Fruit fly (Drosophila melanogaster) whole organism, embryonic: ENCODE measurements around the gene Ogdh.

Experiments
- ATbp ChIP-seq: fragments of 200-800 bp; sonication (Bioruptor generic); optimal IDR thresholded peaks from 2 replicates; lab custom pipeline; 2017; ENCODE audit warnings: missing biosample characterization, mild to moderate bottlenecking, missing genetic modification characterization, missing genetic modification reagents
- Antp ChIP-seq: fragments of 200-800 bp; sonication (Bioruptor generic); optimal IDR thresholded peaks from 3 replicates; lab custom pipeline; 2016; ENCODE audit warnings: missing biosample characterization, missing genetic modification characterization
- Atf6 ChIP-seq: fragments of 200-800 bp; sonication (Bioruptor generic); IDR thresholded peaks from 2 replicates; pipeline ENCODE4 v1.3.6; 2022; ENCODE audit warnings: missing biosample characterization, missing genetic modification characterization
- B-H2 ChIP-seq: fragments of 200-800 bp; sonication (Bioruptor generic); optimal IDR thresholded peaks from 2 replicates; lab custom pipeline; 2018; ENCODE audit warnings: missing biosample characterization, mild to moderate bottlenecking, missing genetic modification characterization
- CG11696 ChIP-seq: fragments of 200-800 bp; sonication (Bioruptor generic); IDR thresholded peaks from 2 replicates; pipeline ENCODE4 v1.3.6; 2022; ENCODE audit warnings: missing biosample characterization, missing genetic modification characterization
- CG12071 ChIP-seq: fragments of 200-800 bp; sonication (Bioruptor generic); optimal IDR thresholded peaks from 3 replicates; lab custom pipeline; 2018; ENCODE audit warnings: missing biosample characterization, mild to moderate bottlenecking, missing genetic modification characterization
- CG12299 ChIP-seq: fragments of 200-800 bp; sonication (Bioruptor generic); optimal IDR thresholded peaks from 2 replicates; lab custom pipeline; 2018; ENCODE audit warnings: missing biosample characterization, mild to moderate bottlenecking, missing genetic modification characterization
- CG12391 ChIP-seq: fragments of 200-800 bp; sonication (Bioruptor generic); optimal IDR thresholded peaks from 3 replicates; lab custom pipeline; 2018; ENCODE audit warnings: missing biosample characterization, mild to moderate bottlenecking, missing genetic modification characterization, moderate library complexity
- CG12744 ChIP-seq: fragments of 200-800 bp; sonication (Bioruptor generic); optimal IDR thresholded peaks from 2 replicates; lab custom pipeline; 2016; ENCODE audit warnings: missing biosample characterization, missing genetic modification characterization
- CG13296 ChIP-seq: fragments of 200-800 bp; sonication (Bioruptor generic); optimal IDR thresholded peaks from 3 replicates; lab custom pipeline; 2018; ENCODE audit warnings: missing biosample characterization, mild to moderate bottlenecking, missing genetic modification characterization
- CG13624 ChIP-seq: fragments of 200-800 bp; sonication (Bioruptor generic); optimal IDR thresholded peaks from 2 replicates; lab custom pipeline; 2016; ENCODE audit warnings: missing biosample characterization, missing genetic modification characterization
- CG13894 ChIP-seq: fragments of 200-800 bp; sonication (Bioruptor generic); optimal IDR thresholded peaks from 3 replicates; lab custom pipeline; 2018; ENCODE audit warnings: missing biosample characterization, mild to moderate bottlenecking, missing genetic modification characterization, moderate library complexity
- CG17328 ChIP-seq: fragments of 200-800 bp; sonication (Bioruptor generic); IDR thresholded peaks from 2 replicates; pipeline ENCODE4 v1.3.6; 2022; ENCODE audit warnings: missing biosample characterization, missing genetic modification characterization
- CG31441 ChIP-seq: fragments of 200-800 bp; sonication (Bioruptor generic); IDR thresholded peaks from 2 replicates; pipeline ENCODE4 v1.3.6; 2022; ENCODE audit warnings: missing biosample characterization, missing genetic modification characterization
- CG32532 ChIP-seq: fragments of 200-800 bp; sonication (Bioruptor generic); IDR thresholded peaks from 2 replicates; pipeline ENCODE4 v1.3.6; 2022; ENCODE audit warnings: missing biosample characterization, missing genetic modification characterization
- CG32767 ChIP-seq: fragments of 200-800 bp; sonication (Bioruptor generic); IDR thresholded peaks from 2 replicates; pipeline ENCODE4 v1.3.6; 2022; ENCODE audit warnings: missing biosample characterization, missing genetic modification characterization
- CG3281 ChIP-seq: fragments of 200-800 bp; sonication (Bioruptor generic); optimal IDR thresholded peaks from 3 replicates; lab custom pipeline; 2017; ENCODE audit warnings: missing biosample characterization, mild to moderate bottlenecking, missing genetic modification characterization
- CG3726 ChIP-seq: fragments of 200-800 bp; sonication (Bioruptor generic); IDR thresholded peaks from 3 replicates; pipeline ENCODE4, ENCODE4 v1.3.6; 2022; ENCODE audit warnings: missing biosample characterization, missing genetic modification characterization
- CG4328 ChIP-seq: fragments of 200-800 bp; sonication (Bioruptor generic); optimal IDR thresholded peaks from 3 replicates; lab custom pipeline; 2017; ENCODE audit warnings: missing biosample characterization, missing genetic modification reagents, missing genetic modification characterization
- CG4617 ChIP-seq: fragments of 200-800 bp; sonication (Bioruptor generic); optimal IDR thresholded peaks from 3 replicates; lab custom pipeline; 2016; ENCODE audit warnings: missing biosample characterization, missing genetic modification characterization, borderline replicate concordance
- CG6813 ChIP-seq: fragments of 200-800 bp; sonication (Bioruptor generic); optimal IDR thresholded peaks from 2 replicates; lab custom pipeline; 2017; ENCODE audit warnings: missing biosample characterization, missing genetic modification characterization, mild to moderate bottlenecking, moderate library complexity, missing genetic modification reagents
- CG7357 ChIP-seq: fragments of 200-800 bp; sonication (Bioruptor generic); IDR thresholded peaks from 3 replicates; pipeline ENCODE4 v1.3.6; 2022; ENCODE audit warnings: missing biosample characterization, missing genetic modification characterization
- CG8089 ChIP-seq: fragments of 200-800 bp; sonication (Bioruptor generic); optimal IDR thresholded peaks from 3 replicates; lab custom pipeline; 2016; ENCODE audit warnings: missing biosample characterization, missing genetic modification characterization
- CG8281 ChIP-seq: fragments of 200-800 bp; sonication (Bioruptor generic); optimal IDR thresholded peaks from 2 replicates; lab custom pipeline; 2018; ENCODE audit warnings: missing biosample characterization, mild to moderate bottlenecking, missing genetic modification characterization, moderate library complexity
- CG9817 ChIP-seq: fragments of 200-800 bp; sonication (Bioruptor generic); optimal IDR thresholded peaks from 2 replicates; lab custom pipeline; 2018; ENCODE audit warnings: missing biosample characterization, mild to moderate bottlenecking, missing genetic modification characterization, moderate library complexity
- Camta ChIP-seq: fragments of 200-800 bp; sonication (Bioruptor generic); optimal IDR thresholded peaks from 2 replicates; lab custom pipeline; 2016; ENCODE audit warnings: missing biosample characterization, missing genetic modification characterization
- Chrac-16 ChIP-seq: fragments of 200-800 bp; sonication (Bioruptor generic); optimal IDR thresholded peaks from 3 replicates; lab custom pipeline; 2016; ENCODE audit warnings: missing biosample characterization, missing genetic modification characterization
- CoRest ChIP-seq: fragments of 200-800 bp; sonication (Bioruptor generic); optimal IDR thresholded peaks from 3 replicates; lab custom pipeline; 2018; ENCODE audit warnings: missing biosample characterization, mild to moderate bottlenecking, missing genetic modification characterization, moderate library complexity
- Drgx ChIP-seq: fragments of 200-800 bp; sonication (Bioruptor generic); IDR thresholded peaks from 2 replicates; pipeline ENCODE4 v1.3.6; 2022; ENCODE audit warnings: missing biosample characterization, missing genetic modification characterization
- Fer1 ChIP-seq: fragments of 200-800 bp; sonication (Bioruptor generic); optimal IDR thresholded peaks from 2 replicates; lab custom pipeline; 2017; ENCODE audit warnings: missing biosample characterization, mild to moderate bottlenecking, missing genetic modification characterization
- Oli ChIP-seq: fragments of 200-800 bp; sonication (Bioruptor generic); optimal IDR thresholded peaks from 2 replicates; lab custom pipeline; 2018; ENCODE audit warnings: missing biosample characterization, mild to moderate bottlenecking, missing genetic modification characterization, moderate library complexity
- Ravus ChIP-seq: fragments of 200-800 bp; sonication (Bioruptor generic); IDR thresholded peaks from 2 replicates; pipeline ENCODE4 v1.3.6; 2022; ENCODE audit warnings: missing biosample characterization, missing genetic modification characterization
- Rfx ChIP-seq: fragments of 200-800 bp; sonication (Bioruptor generic); IDR thresholded peaks from 2 replicates; pipeline ENCODE4 v1.3.6; 2022; ENCODE audit warnings: missing biosample characterization, missing genetic modification characterization
- Sin3A ChIP-seq: fragments of >200 bp; optimal IDR thresholded peaks from 2 replicates; lab custom pipeline; 2018
- Vsx1 ChIP-seq: fragments of 200-800 bp; sonication (Bioruptor generic); optimal IDR thresholded peaks from 2 replicates; lab custom pipeline; 2017; ENCODE audit warnings: missing biosample characterization, mild to moderate bottlenecking, missing genetic modification characterization, missing genetic modification reagents
- bsh ChIP-seq, 2 experiments: fragments of 200-800 bp; sonication (Bioruptor generic); optimal IDR thresholded peaks; 2 replicates each; lab custom pipeline; 2017 to 2018; ENCODE audit warnings: mild to moderate bottlenecking in 2 of 2, missing biosample characterization in 2 of 2, missing genetic modification characterization in 2 of 2, moderate library complexity in 1 of 2
- cad ChIP-seq: fragments of >200 bp; optimal IDR thresholded peaks from 2 replicates; lab custom pipeline; 2017; ENCODE audit warnings: missing biosample characterization, missing genetic modification characterization
- chinmo ChIP-seq: fragments of 200-800 bp; sonication (Bioruptor generic); IDR thresholded peaks from 4 replicates; pipeline ENCODE4 v1.3.6; 2022; ENCODE audit warnings: missing biosample characterization, missing genetic modification characterization; ENCODE audit not compliant: partially characterized antibody
- dmrt11E ChIP-seq: fragments of 200-800 bp; sonication (Bioruptor generic); optimal IDR thresholded peaks from 3 replicates; lab custom pipeline; 2018; ENCODE audit warnings: missing biosample characterization, mild to moderate bottlenecking, missing genetic modification characterization, moderate library complexity
- ewg ChIP-seq: fragments of 200-800 bp; sonication (Bioruptor generic); optimal IDR thresholded peaks from 3 replicates; lab custom pipeline; 2017; ENCODE audit warnings: mild to moderate bottlenecking, missing biosample characterization, missing genetic modification reagents, missing genetic modification characterization
- exex ChIP-seq: fragments of 200-800 bp; sonication (Bioruptor generic); optimal IDR thresholded peaks from 4 replicates; lab custom pipeline; 2018; ENCODE audit warnings: missing biosample characterization, mild to moderate bottlenecking, missing genetic modification characterization, moderate library complexity
- hkb ChIP-seq, 2 experiments: fragments of 200-800 bp in 1 of 2; fragments of >200 bp in 1 of 2; sonication (Bioruptor generic) in 1 of 2; IDR thresholded peaks in 1 of 2; optimal IDR thresholded peaks in 1 of 2; 2 replicates each; pipeline versions ENCODE4 v1.3.6 to Lab custom; 2017 to 2022; ENCODE audit warnings: missing biosample characterization in 1 of 2, missing genetic modification characterization in 1 of 2
- kah ChIP-seq: fragments of 200-800 bp; sonication (Bioruptor generic); optimal IDR thresholded peaks from 2 replicates; lab custom pipeline; 2018; ENCODE audit warnings: missing biosample characterization, mild to moderate bottlenecking, missing genetic modification characterization
- knrl ChIP-seq: fragments of 200-800 bp; sonication (Bioruptor generic); IDR thresholded peaks from 3 replicates; pipeline ENCODE4 v1.3.6; 2022; ENCODE audit warnings: missing biosample characterization, missing genetic modification characterization; ENCODE audit not compliant: partially characterized antibody
- mirr ChIP-seq: fragments of 200-800 bp; sonication (Bioruptor generic); optimal IDR thresholded peaks from 3 replicates; lab custom pipeline; 2018; ENCODE audit warnings: missing biosample characterization, mild to moderate bottlenecking, missing genetic modification characterization
- pho ChIP-seq: fragments of 200-800 bp; sonication (Bioruptor generic); optimal IDR thresholded peaks from 2 replicates; lab custom pipeline; 2016; ENCODE audit warnings: missing biosample characterization, missing genetic modification characterization
- pnt ChIP-seq: fragments of 200-800 bp; sonication (Bioruptor generic); optimal IDR thresholded peaks from 3 replicates; lab custom pipeline; 2016; ENCODE audit warnings: missing biosample characterization, missing genetic modification characterization
- ranshi ChIP-seq: fragments of 200-800 bp; sonication (Bioruptor generic); IDR thresholded peaks from 2 replicates; pipeline ENCODE4 v1.3.6; 2022; ENCODE audit warnings: missing biosample characterization, missing genetic modification characterization
- unpg ChIP-seq: fragments of 200-800 bp; sonication (Bioruptor generic); optimal IDR thresholded peaks from 3 replicates; lab custom pipeline; 2018; ENCODE audit warnings: missing biosample characterization, mild to moderate bottlenecking, missing genetic modification characterization, moderate library complexity
- zf30C ChIP-seq: fragments of 200-800 bp; sonication (Bioruptor generic); optimal IDR thresholded peaks from 3 replicates; lab custom pipeline; 2018; ENCODE audit warnings: missing biosample characterization, mild to moderate bottlenecking, missing genetic modification characterization

Gene Ogdh

DNA sequence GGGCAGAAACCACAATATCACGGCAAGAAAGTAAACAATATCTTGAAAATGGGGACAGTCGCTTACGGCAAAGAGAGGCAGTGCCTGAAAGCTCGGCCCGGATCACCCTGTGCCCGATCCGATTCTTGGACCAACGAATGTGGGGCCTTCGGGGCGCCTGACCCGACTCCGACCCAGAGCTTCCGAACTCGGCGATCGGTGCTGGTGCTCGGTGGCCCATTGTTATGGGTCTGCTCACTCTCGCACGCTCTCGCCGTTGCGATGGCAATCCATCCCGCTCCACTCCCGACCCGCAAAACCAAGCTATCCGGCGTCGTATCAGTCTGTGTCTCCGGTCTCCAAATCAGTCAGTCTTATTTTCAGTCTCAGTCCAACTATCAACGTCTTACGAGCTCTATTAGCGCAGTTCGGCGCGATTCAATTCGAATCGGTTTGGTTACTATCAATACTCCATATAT is 15.1 kb downstream of the Ogdh start, which contains the start of gene Exn (continued):
- TF ChIP-seq pho (GFP tag; lab: Kevin White, UChicago) (no peak), CG3726 (GFP tag; lab: Robert Waterston, UW) (no peak), CG12071 (GFP tag; lab: Kevin White, UChicago) (peak; percentile 22), CG13296 (GFP tag; lab: Kevin White, UChicago) (peak; percentile 39), pnt (no peak), Vsx1 (GFP tag; lab: Kevin White, UChicago) (no peak), CG17328 (GFP tag; lab: Robert Waterston, UW) (peak; percentile 23; the same call in 1 of the 2 replicates), CG12391 (no peak), dmrt11E (tag; lab: Kevin White, UChicago) (no peak), Drgx (GFP tag; lab: Robert Waterston, UW) (peak; percentile 29; the same call in 1 of the 2 replicates), Atf6 (GFP tag; lab: Robert Waterston, UW) (peak; percentile 65), ranshi (peak; percentile 36; the same call in 1 of the 2 replicates), CG6813 (GFP tag; lab: Kevin White, UChicago) (peak; percentile 11), hkb (optimal IDR thresholded peaks at IDR 0.05; lab: Kevin White, UChicago) (no peak), hkb (GFP tag; IDR thresholded peaks at IDR 0.05; lab: Robert Waterston, UW) (peak; percentile 63), Oli (tag; lab: Kevin White, UChicago) (no peak), exex (tag; lab: Kevin White, UChicago) (peak; percentile 54), mirr (peak; percentile 57), unpg (GFP tag; lab: Kevin White, UChicago) (no peak), Antp (peak; percentile 9), Sin3A (no peak), CG7357 (GFP tag; lab: Robert Waterston, UW) (no peak), CoRest (tag; lab: Kevin White, UChicago) (no peak), Ravus (GFP tag; lab: Robert Waterston, UW) (no peak), CG4328 (GFP tag; lab: Kevin White, UChicago) (no peak), CG12299 (peak; percentile 8), CG13894 (tag; lab: Kevin White, UChicago) (no peak), knrl (no peak), Chrac-16 (GFP tag; lab: Kevin White, UChicago) (no peak), ewg (GFP tag; lab: Kevin White, UChicago) (no peak), CG32767 (GFP tag; lab: Robert Waterston, UW) (no peak), ATbp (GFP tag; lab: Kevin White, UChicago) (no peak), CG9817 (tag; lab: Kevin White, UChicago) (no peak), CG8281 (tag; lab: Kevin White, UChicago) (no peak), Rfx (GFP tag; lab: Robert Waterston, UW) (peak; percentile 59), CG3281 (GFP tag; lab: Kevin White, UChicago) (no peak), Camta (GFP tag; lab: Kevin White, UChicago) (no peak), B-H2 (GFP tag; lab: Kevin White, UChicago) (peak; percentile 34), kah (GFP tag; lab: Kevin White, UChicago) (no peak), Fer1 (GFP tag; lab: Kevin White, UChicago) (peak; percentile 76), chinmo (GFP tag; lab: Robert Waterston, UW) (peak; percentile 74; the same call in 1 of the 4 replicates), zf30C (GFP tag; lab: Kevin White, UChicago) (no peak), CG32532 (peak; percentile 76; the same call in 1 of the 2 replicates), CG8089 (GFP tag; lab: Kevin White, UChicago) (peak; percentile 6), CG4617 (GFP tag; lab: Kevin White, UChicago) (no peak), cad (no peak), CG12744 (GFP tag; lab: Kevin White, UChicago) (no peak), CG31441 (no peak), bsh (GFP tag; optimal IDR thresholded peaks at IDR 0.05; lab: Kevin White, UChicago) (no peak), CG13624 (GFP tag; lab: Kevin White, UChicago) (no peak), CG11696 (GFP tag; lab: Robert Waterston, UW) (no peak)
